Worm (Caenorhabditis elegans) whole organism, L2 larva: ENCODE data around the gene piga-1.
A peak's percentile ranks its signal among the peaks of the same experiment; 100 is the strongest.

ENCODE experiments used
- C34F6.9 ChIP-seq: fragments of 150-350 bp; optimal IDR thresholded peaks from 2 replicates; lab custom pipeline; 2014; ENCODE audit warnings: missing biosample characterization, missing genetic modification characterization
- F13H6.1 ChIP-seq: sonication (generic microtip); optimal IDR thresholded peaks from 2 replicates; lab custom pipeline; 2016; ENCODE audit warnings: missing genetic modification characterization, missing compliant biosample characterization
- ZK546.5 ChIP-seq: sonication (generic microtip); optimal IDR thresholded peaks from 2 replicates; lab custom pipeline; 2017; ENCODE audit warnings: missing biosample characterization, missing genetic modification characterization
- aly-2 ChIP-seq: fragments of 150-350 bp; optimal IDR thresholded peaks from 2 replicates; lab custom pipeline; 2014; ENCODE audit warnings: missing biosample characterization, missing genetic modification characterization
- ceh-16 ChIP-seq: fragments of 150-350 bp; optimal IDR thresholded peaks from 2 replicates; lab custom pipeline; 2014; ENCODE audit warnings: missing biosample characterization, missing genetic modification characterization
- ceh-82 ChIP-seq: fragments of 150-350 bp; optimal IDR thresholded peaks from 2 replicates; lab custom pipeline; 2014; ENCODE audit warnings: missing biosample characterization, missing genetic modification characterization
- crh-2 ChIP-seq: sonication (generic microtip); optimal IDR thresholded peaks from 2 replicates; lab custom pipeline; 2017; ENCODE audit warnings: missing biosample characterization, missing genetic modification characterization
- dmd-4 ChIP-seq: sonication (generic microtip); optimal IDR thresholded peaks from 2 replicates; lab custom pipeline; 2017; ENCODE audit warnings: missing biosample characterization, missing genetic modification characterization
- egl-27 ChIP-seq: sonication (generic microtip); optimal IDR thresholded peaks from 3 replicates; lab custom pipeline; 2017; ENCODE audit warnings: missing biosample characterization, missing genetic modification reagents, missing genetic modification characterization
- fos-1 ChIP-seq: fragments of 150-350 bp; optimal IDR thresholded peaks from 2 replicates; lab custom pipeline; 2014; ENCODE audit warnings: missing biosample characterization, missing genetic modification characterization
- lin-11 ChIP-seq: fragments of 150-350 bp; sonication (generic microtip); optimal IDR thresholded peaks from 2 replicates; lab custom pipeline; 2014; ENCODE audit warnings: missing biosample characterization, missing genetic modification characterization, inconsistent platforms, mixed read lengths
- lsy-2 ChIP-seq, 2 experiments: fragments of 150-350 bp in 1 of 2; sonication (generic microtip) in 1 of 2; optimal IDR thresholded peaks; 2 replicates each; lab custom pipeline; 2014 to 2017; ENCODE audit warnings: missing biosample characterization in 2 of 2, missing genetic modification characterization in 2 of 2
- mab-5 ChIP-seq: fragments of 150-350 bp; optimal IDR thresholded peaks from 2 replicates; lab custom pipeline; 2014; ENCODE audit warnings: missing biosample characterization, missing genetic modification characterization
- mbf-1 ChIP-seq: sonication (generic microtip); optimal IDR thresholded peaks from 2 replicates; lab custom pipeline; 2017; ENCODE audit warnings: missing biosample characterization, missing genetic modification characterization
- mdl-1 ChIP-seq, 2 experiments: fragments of 150-350 bp in 1 of 2; sonication (generic microtip) in 1 of 2; optimal IDR thresholded peaks; 2 replicates each; lab custom pipeline; 2017; ENCODE audit warnings: missing biosample characterization in 2 of 2, missing genetic modification characterization in 2 of 2
- nhr-11 ChIP-seq: fragments of 150-350 bp; optimal IDR thresholded peaks from 2 replicates; lab custom pipeline; 2014; ENCODE audit warnings: missing biosample characterization, missing genetic modification characterization
- nhr-129 ChIP-seq: fragments of 150-350 bp; optimal IDR thresholded peaks from 2 replicates; lab custom pipeline; 2014; ENCODE audit warnings: missing biosample characterization, missing genetic modification characterization
- nhr-21 ChIP-seq: fragments of 150-350 bp; optimal IDR thresholded peaks from 2 replicates; lab custom pipeline; 2014; ENCODE audit warnings: missing biosample characterization, missing genetic modification characterization
- nhr-237 ChIP-seq: fragments of 150-350 bp; optimal IDR thresholded peaks from 2 replicates; lab custom pipeline; 2014; ENCODE audit warnings: missing biosample characterization, missing genetic modification characterization
- nhr-6 ChIP-seq: fragments of 150-350 bp; optimal IDR thresholded peaks from 2 replicates; lab custom pipeline; 2014; ENCODE audit warnings: missing biosample characterization, missing genetic modification characterization
- peb-1 ChIP-seq: fragments of 150-350 bp; optimal IDR thresholded peaks from 2 replicates; lab custom pipeline; 2014; ENCODE audit warnings: missing biosample characterization, missing genetic modification characterization
- sem-4 ChIP-seq: fragments of 150-350 bp; optimal IDR thresholded peaks from 2 replicates; lab custom pipeline; 2014; ENCODE audit warnings: missing biosample characterization, missing genetic modification reagents, missing genetic modification characterization
- sma-3 ChIP-seq: sonication (generic microtip); optimal IDR thresholded peaks from 2 replicates; lab custom pipeline; 2016; ENCODE audit warnings: missing genetic modification reagents, missing genetic modification characterization, missing compliant biosample characterization
- sma-9 ChIP-seq, 2 experiments: fragments of 150-350 bp in 1 of 2; sonication (generic microtip) in 1 of 2; optimal IDR thresholded peaks; 2 replicates each; lab custom pipeline; 2014 to 2016; ENCODE audit warnings: missing genetic modification characterization in 2 of 2, mild to moderate bottlenecking in 1 of 2, missing biosample characterization in 1 of 2, missing compliant biosample characterization in 1 of 2, missing genetic modification reagents in 1 of 2, moderate library complexity in 1 of 2
- snpc-4 ChIP-seq: fragments of 150-350 bp; optimal IDR thresholded peaks from 2 replicates; lab custom pipeline; 2014; ENCODE audit warnings: missing biosample characterization, missing genetic modification characterization
- unc-55 ChIP-seq: fragments of 150-350 bp; sonication (generic microtip); optimal IDR thresholded peaks from 3 replicates; lab custom pipeline; 2014; ENCODE audit warnings: missing biosample characterization, missing genetic modification reagents, missing genetic modification characterization
- unc-62 ChIP-seq: fragments of 150-350 bp; optimal IDR thresholded peaks from 2 replicates; lab custom pipeline; 2014; ENCODE audit warnings: missing biosample characterization, missing genetic modification reagents, missing genetic modification characterization
- ztf-1 ChIP-seq: fragments of 200-800 bp; sonication (Bioruptor generic); conservative IDR thresholded peaks from 2 replicates; pipeline ENCODE4 v1.3.6; 2022; ENCODE audit warnings: missing genetic modification characterization, missing compliant biosample characterization

piga-1 gene

ce11 chrII:8661539-8661938 is at the start of gene piga-1, which contains the start of gene eif-2Bepsilon:
TSS of gene piga-1 (minus strand) at chrII:8661712.
TSS of gene eif-2Bepsilon (plus strand) at chrII:8661869.
- TF ChIP-seq C34F6.9 (tag; lab: Kevin White, UChicago) (peak; percentile 88), ztf-1 (no peak), lsy-2 (tag; optimal IDR thresholded peaks at IDR 0.05; lab: Kevin White, UChicago) (peak in 1 of 2 experiments; percentile 74), mdl-1 (tag; optimal IDR thresholded peaks at IDR 0.05; lab: Kevin White, UChicago) (peak in 1 of 2 experiments; percentile 1), nhr-129 (tag; lab: Kevin White, UChicago) (peak; percentile 48), sma-9 (GFP tag; optimal IDR thresholded peaks at IDR 0.05; lab: Kevin White, UChicago) (peak; percentile 21), sma-9 (tag; optimal IDR thresholded peaks at IDR 0.05; lab: Kevin White, UChicago) (no peak), fos-1 (tag; lab: Kevin White, UChicago) (peak; percentile 21), peb-1 (tag; lab: Kevin White, UChicago) (no peak), nhr-6 (tag; lab: Kevin White, UChicago) (peak; percentile 24), dmd-4 (no peak), lin-11 (tag; lab: Kevin White, UChicago) (no peak), crh-2 (tag; lab: Kevin White, UChicago) (peak; percentile 72), unc-55 (peak; percentile 84)

- TF ChIP-seq crh-2 (tag; lab: Kevin White, UChicago) (no peak), nhr-11 (no peak), snpc-4 (no peak)
Measured at ce11 chrII:8710317-8710716, 48.8 kb upstream of the piga-1 start, which contains the start of gene srg-15. TSS of gene srg-15 (minus strand) at chrII:8710417.

ce11 chrII:8707024-8707423 is 45.5 kb upstream of the piga-1 start, which contains the start of gene cup-16:
TSS of gene cup-16 (plus strand) at chrII:8707155.
- TF ChIP-seq nhr-129 (tag; lab: Kevin White, UChicago) (peak; percentile 38), peb-1 (tag; lab: Kevin White, UChicago) (no peak), aly-2 (no peak), sma-9 (GFP tag; optimal IDR thresholded peaks at IDR 0.05; lab: Kevin White, UChicago) (peak; percentile 64), sma-9 (tag; optimal IDR thresholded peaks at IDR 0.05; lab: Kevin White, UChicago) (no peak), unc-62 (peak; percentile 13), lsy-2 (tag; optimal IDR thresholded peaks at IDR 0.05; lab: Kevin White, UChicago) (peak in 1 of 2 experiments; percentile 63), nhr-21 (tag; lab: Kevin White, UChicago) (no peak), F13H6.1 (tag; lab: Kevin White, UChicago) (peak; percentile 55), ZK546.5 (tag; lab: Kevin White, UChicago) (no peak), egl-27 (tag; lab: Kevin White, UChicago) (no peak), ztf-1 (no peak), mab-5 (tag; lab: Kevin White, UChicago) (peak; percentile 20), sem-4 (peak; percentile 6), ceh-16 (tag; lab: Kevin White, UChicago) (no peak), C34F6.9 (tag; lab: Kevin White, UChicago) (peak; percentile 19)

- TF ChIP-seq fos-1 (tag; lab: Kevin White, UChicago) (peak; percentile 51), peb-1 (tag; lab: Kevin White, UChicago) (no peak)
Measured at ce11 chrII:8704413-8704874, 42.9 kb upstream of the piga-1 start, which contains the start of gene prx-5. TSS of gene prx-5 (plus strand) at chrII:8704824.

ce11 chrII:8703729-8704128 is 42.2 kb upstream of the piga-1 start, which contains the start of gene ceh-7:
TSS of gene ceh-7 (minus strand) at chrII:8703829.
- TF ChIP-seq unc-62 (no peak), mbf-1 (tag; lab: Kevin White, UChicago) (no peak), nhr-237 (no peak), C34F6.9 (tag; lab: Kevin White, UChicago) (no peak), F13H6.1 (tag; lab: Kevin White, UChicago) (no peak), ZK546.5 (tag; lab: Kevin White, UChicago) (no peak), egl-27 (tag; lab: Kevin White, UChicago) (no peak), fos-1 (tag; lab: Kevin White, UChicago) (no peak), ztf-1 (no peak), ceh-82 (tag; lab: Kevin White, UChicago) (no peak), sma-3 (GFP tag; lab: Kevin White, UChicago) (no peak)

- TF ChIP-seq lsy-2 (tag; optimal IDR thresholded peaks at IDR 0.05; lab: Kevin White, UChicago) (no peak), unc-62 (no peak)
Measured at ce11 chrII:8701619-8702350, 40.3 kb upstream of the piga-1 start, which contains the start of gene sphk-1. TSS of gene sphk-1 (minus strand) at chrII:8701669.
